Worm (Caenorhabditis elegans): ENCODE results near the gene pbs-3.

The pbs-3 gene

DNA sequence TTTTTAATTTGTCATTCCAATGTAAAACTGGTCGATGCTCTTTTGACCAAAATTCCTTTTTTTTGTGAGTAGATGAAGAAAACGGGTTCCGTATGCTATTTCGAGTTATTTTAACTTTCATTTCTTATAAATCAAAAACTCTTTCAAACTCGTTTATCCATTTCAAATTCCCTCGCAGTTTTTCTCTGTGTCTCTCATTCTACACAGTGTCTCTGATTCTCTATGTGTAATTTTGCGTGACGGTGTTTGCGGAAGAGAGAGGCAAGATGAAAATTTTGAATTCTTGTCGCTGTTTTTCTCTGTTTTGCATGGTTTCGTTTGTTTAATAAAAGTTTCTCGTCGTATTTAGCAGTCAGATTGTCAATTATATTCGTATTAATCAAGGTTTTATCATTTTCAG, 43.9 kb upstream of the pbs-3 start, which contains the start of gene citk-2 (continued):
- TF ChIP-seq unc-62 (GFP tag; optimal IDR thresholded peaks at IDR 0.05 in 1 of 2) (peak in 1 of 2 experiments; percentile 91), unc-62 (tag; optimal IDR thresholded peaks at IDR 0.05) (no peak)

DNA sequence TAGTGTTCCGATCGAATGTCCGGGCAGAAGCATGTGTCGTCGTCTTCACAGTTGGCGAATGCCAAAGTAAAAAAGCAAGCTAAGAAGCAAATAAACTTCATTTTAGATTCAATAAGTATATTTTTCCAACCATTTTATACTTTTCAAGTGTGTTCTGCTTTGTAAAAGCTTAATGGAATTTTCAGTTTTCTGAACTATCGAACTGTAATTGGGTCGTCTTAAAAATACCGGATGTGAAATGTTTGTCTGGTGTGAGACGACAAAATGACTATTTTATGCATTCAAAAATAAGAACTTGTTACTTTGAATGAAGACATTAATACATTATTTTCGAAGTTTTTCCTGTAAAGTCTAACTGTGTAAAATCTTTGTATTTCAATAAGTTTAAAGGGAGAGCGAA, 43.4 kb upstream of the pbs-3 start, which contains the start of gene F59A6.11:
Gene F59A6.11 (minus strand): TSS at position 101 of the 400 bp plus-strand sequence.
- TF ChIP-seq daf-12 (tag; optimal IDR thresholded peaks at IDR 0.05) (no peak), cey-2 (tag; optimal IDR thresholded peaks at IDR 0.05; ENCODE audit: borderline replicate concordance, insufficient read depth) (no peak), lin-13 (GFP tag; optimal IDR thresholded peaks at IDR 0.05) (no peak), skn-1 (tag; optimal IDR thresholded peaks at IDR 0.05) (no peak), F49E8.2 (tag; optimal IDR thresholded peaks at IDR 0.05; ENCODE audit: borderline replicate concordance) (no peak), T20F7.1 (GFP tag; optimal IDR thresholded peaks at IDR 0.05) (no peak), jun-1 (tag; optimal IDR thresholded peaks at IDR 0.05) (no peak), zip-11 (GFP tag; IDR thresholded peaks at IDR 0.05) (no peak), spr-1 (tag; optimal IDR thresholded peaks at IDR 0.05) (no peak), fkh-10 (GFP tag; optimal IDR thresholded peaks at IDR 0.05) (no peak), T26A8.4 (GFP tag; IDR thresholded peaks at IDR 0.05) (no peak)

DNA sequence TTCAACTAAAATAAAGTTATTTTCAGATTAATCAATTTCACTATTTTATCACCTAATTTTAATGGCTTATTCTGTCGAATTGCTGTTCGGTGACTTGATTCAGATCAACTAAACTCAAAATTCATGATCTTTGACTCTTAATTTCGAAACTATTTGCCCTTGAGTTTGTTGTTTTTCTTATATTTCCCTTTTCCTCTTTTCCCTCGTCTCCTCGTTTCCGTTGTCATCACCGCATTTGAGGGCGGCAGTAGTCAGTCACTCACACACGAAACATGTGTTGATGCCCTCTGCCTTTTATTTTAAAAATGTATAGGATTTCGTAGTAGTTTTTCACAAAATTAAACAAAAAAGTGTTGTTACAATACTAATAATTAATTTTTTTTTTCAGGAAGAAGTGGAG, 39.7 kb upstream of the pbs-3 start, which contains the start of gene rnh-1.0:
Gene rnh-1.0 (plus strand): TSS at position 389 of the 400 bp plus-strand sequence.
- TF ChIP-seq hlh-30 (tag; optimal IDR thresholded peaks at IDR 0.05; ENCODE audit: insufficient read depth) (peak; percentile 20), ZK337.2 (GFP tag; IDR thresholded peaks at IDR 0.05) (no peak), php-3 (GFP tag; IDR thresholded peaks at IDR 0.05) (no peak), dmd-6 (GFP tag; IDR thresholded peaks at IDR 0.05) (peak; percentile 7; the same call in 1 of the 2 replicates)

DNA sequence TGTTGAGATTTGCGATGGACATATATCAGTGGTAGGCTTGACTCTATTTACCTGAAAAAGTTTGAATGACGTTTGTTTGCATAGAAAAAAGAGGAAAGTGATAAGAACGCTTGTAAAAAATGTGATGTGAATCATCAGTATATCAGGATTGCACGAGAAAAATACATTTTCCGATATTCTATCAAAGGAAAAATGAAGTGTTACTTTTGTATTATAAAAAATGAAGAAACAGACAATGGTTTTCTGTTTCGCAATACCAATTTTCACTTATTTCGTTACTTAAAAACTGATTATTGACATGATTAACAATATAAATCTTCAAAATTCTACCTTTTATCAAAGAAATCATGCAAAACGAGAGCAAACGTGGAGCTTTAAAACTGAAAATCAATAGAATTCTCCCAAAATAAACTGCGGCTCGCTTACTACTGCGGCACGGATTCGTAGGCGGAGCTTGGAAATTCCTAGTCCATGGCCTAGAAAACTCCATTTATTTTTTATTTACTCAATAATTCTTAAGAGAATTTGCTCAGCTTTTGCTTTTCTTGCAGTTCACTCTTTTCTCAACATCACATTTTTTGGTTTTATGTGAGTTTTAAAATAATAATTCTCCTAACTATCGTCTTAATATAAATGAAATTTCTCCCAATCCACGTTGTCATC, 38.4 kb upstream of the pbs-3 start, which contains the start of the genes eif-1 and vps-24:
Gene eif-1 (minus strand): TSS at position 51 of the 663 bp plus-strand sequence.
Gene vps-24 (plus strand): TSS at position 469 of the 663 bp plus-strand sequence.
- peak; percentile 24 for TF ChIP-seq mxl-3 (GFP tag; optimal IDR thresholded peaks at IDR 0.05)
- TF ChIP-seq T20F7.1 (GFP tag; optimal IDR thresholded peaks at IDR 0.05) = no peak
- TF ChIP-seq nhr-76 (tag; optimal IDR thresholded peaks at IDR 0.05) = no peak
- TF ChIP-seq daf-19 (GFP tag; conservative IDR thresholded peaks at IDR 0.05) = no peak
- no peak for TF ChIP-seq daf-8 (GFP tag; IDR thresholded peaks at IDR 0.05)
- TF ChIP-seq php-3 (GFP tag; IDR thresholded peaks at IDR 0.05) = no peak
- TF ChIP-seq D1046.2 (GFP tag; IDR thresholded peaks at IDR 0.05) = no peak
- no peak for TF ChIP-seq pqm-1 (tag; optimal IDR thresholded peaks at IDR 0.05)
- TF ChIP-seq nhr-28 (tag; optimal IDR thresholded peaks at IDR 0.05) = no peak
- no peak for TF ChIP-seq nhr-41 (GFP tag; IDR thresholded peaks at IDR 0.05)
- peak in 1 of 2 experiments; percentile 68 for TF ChIP-seq hif-1 (tag; optimal IDR thresholded peaks at IDR 0.05)
- no peak for TF ChIP-seq mdl-1 (tag; optimal IDR thresholded peaks at IDR 0.05)
- TF ChIP-seq aha-1 (tag) = peak; percentile 95
- TF ChIP-seq F10B5.3 (tag; optimal IDR thresholded peaks at IDR 0.05) = no peak
- no peak for TF ChIP-seq lin-15B (tag; optimal IDR thresholded peaks at IDR 0.05)
- no peak for TF ChIP-seq unc-62 (GFP tag; optimal IDR thresholded peaks at IDR 0.05 in 1 of 2)
- TF ChIP-seq unc-62 (tag; optimal IDR thresholded peaks at IDR 0.05) = no peak
- no peak for TF ChIP-seq zip-2 (tag; optimal IDR thresholded peaks at IDR 0.05)
- no peak for TF ChIP-seq nhr-237 (tag; optimal IDR thresholded peaks at IDR 0.05)
- no peak for TF ChIP-seq ceh-32 (tag; optimal IDR thresholded peaks at IDR 0.05; ENCODE audit: poor library complexity)
- TF ChIP-seq tag-97 (GFP tag; IDR thresholded peaks at IDR 0.05) = no peak
- no peak for TF ChIP-seq lin-39 (tag; optimal IDR thresholded peaks at IDR 0.05)
- TF ChIP-seq unc-39 (tag; optimal IDR thresholded peaks at IDR 0.05) = no peak
- no peak for TF ChIP-seq ceh-28 (tag; optimal IDR thresholded peaks at IDR 0.05)
- TF ChIP-seq snpc-4 (tag; optimal IDR thresholded peaks at IDR 0.05) = no peak
- TF ChIP-seq ceh-20 (GFP tag; IDR thresholded peaks at IDR 0.05) = no peak
- no peak for TF ChIP-seq F49E8.2 (tag; optimal IDR thresholded peaks at IDR 0.05; ENCODE audit: borderline replicate concordance)
- TF ChIP-seq lin-29 (GFP tag; IDR thresholded peaks at IDR 0.05) = no peak
- TF ChIP-seq spr-3 (GFP tag; optimal IDR thresholded peaks at IDR 0.05) = no peak
- no peak for TF ChIP-seq ceh-82 (tag; optimal IDR thresholded peaks at IDR 0.05)
- TF ChIP-seq zfp-3 (GFP tag; conservative IDR thresholded peaks at IDR 0.05) = no peak
- no peak for TF ChIP-seq nhr-42 (GFP tag; IDR thresholded peaks at IDR 0.05)
- TF ChIP-seq ztf-11 (tag; optimal IDR thresholded peaks at IDR 0.05) = no peak
- peak; percentile 59 for TF ChIP-seq nhr-6 (tag; optimal IDR thresholded peaks at IDR 0.05)

All from whole organism, L4 larva.